Worm (Caenorhabditis elegans) whole organism, L4 larva: ENCODE data around the gene cdh-9.

Experiments used
- F44E2.7 ChIP-seq: fragments of 200-800 bp; sonication (Bioruptor generic); IDR thresholded peaks from 2 replicates; pipeline ENCODE4 v2.1.2; 2022; ENCODE audit warnings: missing genetic modification characterization, missing compliant biosample characterization
- R02D3.7 ChIP-seq: fragments of 150-350 bp; sonication (generic microtip); optimal IDR thresholded peaks from 3 replicates; lab custom pipeline; 2014; ENCODE audit warnings: missing biosample characterization, missing genetic modification characterization
- T26A8.4 ChIP-seq: fragments of 200-800 bp; sonication (Bioruptor generic); IDR thresholded peaks from 2 replicates; pipeline ENCODE4 v1.3.6; 2022; ENCODE audit warnings: missing genetic modification characterization, missing compliant biosample characterization
- Y105C5A.15 ChIP-seq: fragments of 200-800 bp; sonication (Bioruptor generic); IDR thresholded peaks from 2 replicates; pipeline ENCODE4 v1.3.6; 2022; ENCODE audit warnings: missing genetic modification characterization, missing compliant biosample characterization
- Y48G9A.11 ChIP-seq: fragments of 200-800 bp; sonication (Bioruptor generic); IDR thresholded peaks from 2 replicates; pipeline ENCODE4 v1.3.6; 2022; ENCODE audit warnings: missing genetic modification reagents, missing genetic modification characterization, missing compliant biosample characterization
- ZK337.2 ChIP-seq: fragments of 200-800 bp; sonication (Bioruptor generic); IDR thresholded peaks from 2 replicates; pipeline ENCODE4 v1.3.6; 2022; ENCODE audit warnings: missing genetic modification reagents, missing genetic modification characterization, missing compliant biosample characterization
- ZK546.5 ChIP-seq, 2 experiments: sonication (generic microtip); optimal IDR thresholded peaks; 2 replicates each; lab custom pipeline; 2017; ENCODE audit warnings: missing biosample characterization in 2 of 2, missing genetic modification characterization in 2 of 2
- aha-1 ChIP-seq: fragments of 150-350 bp; peaks from one replicate; lab custom pipeline; 2014; ENCODE audit warnings: missing biosample characterization, missing genetic modification characterization
- ama-1 ChIP-seq: fragments of 150-350 bp; optimal IDR thresholded peaks from 2 replicates; lab custom pipeline; 2014; ENCODE audit warnings: inconsistent platforms, mixed read lengths
- ceh-28 ChIP-seq: fragments of 150-350 bp; optimal IDR thresholded peaks from 2 replicates; lab custom pipeline; 2014; ENCODE audit warnings: missing biosample characterization, missing genetic modification reagents, missing genetic modification characterization
- ceh-32 ChIP-seq: sonication (generic microtip); optimal IDR thresholded peaks from 2 replicates; lab custom pipeline; 2016; ENCODE audit warnings: mild to moderate bottlenecking, missing genetic modification characterization, missing compliant biosample characterization; ENCODE audit not compliant: poor library complexity
- ceh-44 ChIP-seq: fragments of 200-800 bp; sonication (Bioruptor generic); IDR thresholded peaks from 2 replicates; pipeline ENCODE4 v1.3.6; 2022; ENCODE audit warnings: missing genetic modification reagents, missing genetic modification characterization, missing compliant biosample characterization
- ceh-82 ChIP-seq: sonication (generic microtip); optimal IDR thresholded peaks from 2 replicates; lab custom pipeline; 2017; ENCODE audit warnings: missing biosample characterization, missing genetic modification characterization
- daf-12 ChIP-seq: fragments of 150-350 bp; optimal IDR thresholded peaks from 2 replicates; lab custom pipeline; 2014; ENCODE audit warnings: missing biosample characterization, missing genetic modification reagents, missing genetic modification characterization
- dmd-9 ChIP-seq: fragments of 200-800 bp; sonication (Bioruptor generic); IDR thresholded peaks from 2 replicates; pipeline ENCODE4 v1.3.6; 2022; ENCODE audit warnings: missing genetic modification reagents, missing genetic modification characterization, missing compliant biosample characterization
- duxl-1 ChIP-seq: sonication (generic microtip); optimal IDR thresholded peaks from 2 replicates; lab custom pipeline; 2016; ENCODE audit warnings: mild to moderate bottlenecking, missing genetic modification characterization, moderate library complexity, missing compliant biosample characterization; ENCODE audit not compliant: poor library complexity
- egl-27 ChIP-seq: sonication (generic microtip); optimal IDR thresholded peaks from 3 replicates; lab custom pipeline; 2017; ENCODE audit warnings: missing biosample characterization, missing genetic modification reagents, missing genetic modification characterization
- fos-1 ChIP-seq: fragments of 150-350 bp; optimal IDR thresholded peaks from 2 replicates; lab custom pipeline; 2014; ENCODE audit warnings: missing biosample characterization, missing genetic modification characterization
- lin-29 ChIP-seq: fragments of 200-800 bp; sonication (Bioruptor generic); IDR thresholded peaks from 2 replicates; pipeline ENCODE4 v1.3.6; 2022; ENCODE audit warnings: missing genetic modification reagents, missing genetic modification characterization, missing compliant biosample characterization
- lin-39 ChIP-seq: fragments of 150-350 bp; optimal IDR thresholded peaks from 2 replicates; lab custom pipeline; 2014; ENCODE audit warnings: missing biosample characterization, missing genetic modification reagents, missing genetic modification characterization
- lir-3 ChIP-seq: sonication (generic microtip); optimal IDR thresholded peaks from 2 replicates; lab custom pipeline; 2016; ENCODE audit warnings: mild to moderate bottlenecking, missing genetic modification characterization, missing compliant biosample characterization
- madf-9 ChIP-seq: fragments of 200-800 bp; sonication (Bioruptor generic); conservative IDR thresholded peaks from 2 replicates; pipeline ENCODE4 v1.3.6; 2022; ENCODE audit warnings: missing genetic modification reagents, missing genetic modification characterization, missing compliant biosample characterization
- mes-2 ChIP-seq: sonication (generic microtip); optimal IDR thresholded peaks from 2 replicates; lab custom pipeline; 2016; ENCODE audit warnings: missing genotype, mild to moderate bottlenecking, missing genetic modification characterization, missing compliant biosample characterization; ENCODE audit not compliant: poor library complexity, severe bottlenecking
- nhr-102 ChIP-seq: sonication (generic microtip); optimal IDR thresholded peaks from 2 replicates; lab custom pipeline; 2016; ENCODE audit warnings: mild to moderate bottlenecking, missing genetic modification characterization, moderate library complexity, missing compliant biosample characterization
- nhr-25 ChIP-seq: sonication (generic microtip); optimal IDR thresholded peaks from 2 replicates; lab custom pipeline; 2017; ENCODE audit warnings: missing genetic modification characterization, mild to moderate bottlenecking, missing compliant biosample characterization, antibody characterized with exemption, moderate library complexity, borderline replicate concordance; ENCODE audit not compliant: insufficient read depth
- nhr-28 ChIP-seq: fragments of 150-350 bp; optimal IDR thresholded peaks from 2 replicates; lab custom pipeline; 2014; ENCODE audit warnings: missing biosample characterization, missing genetic modification characterization
- nhr-41 ChIP-seq: fragments of 200-800 bp; sonication (Bioruptor generic); IDR thresholded peaks from 2 replicates; pipeline ENCODE4 v1.3.6; 2022; ENCODE audit warnings: missing genetic modification reagents, missing genetic modification characterization, missing compliant biosample characterization
- php-3 ChIP-seq: fragments of 200-800 bp; sonication (Bioruptor generic); IDR thresholded peaks from 2 replicates; pipeline ENCODE4 v1.3.6; 2022; ENCODE audit warnings: missing genetic modification reagents, missing genetic modification characterization, missing compliant biosample characterization
- set-16 ChIP-seq: fragments of 200-800 bp; sonication (Bioruptor generic); IDR thresholded peaks from 2 replicates; pipeline ENCODE4 v1.3.6; 2022; ENCODE audit warnings: missing genetic modification reagents, missing genetic modification characterization, missing compliant biosample characterization
- skn-1 ChIP-seq: fragments of 150-350 bp; optimal IDR thresholded peaks from 2 replicates; lab custom pipeline; 2014; ENCODE audit warnings: missing biosample characterization, missing genetic modification characterization
- spr-1 ChIP-seq: sonication (generic microtip); optimal IDR thresholded peaks from 2 replicates; lab custom pipeline; 2016; ENCODE audit warnings: mild to moderate bottlenecking, missing genetic modification characterization, missing compliant biosample characterization
- spr-3 ChIP-seq: fragments of 200-800 bp; sonication (Bioruptor generic); optimal IDR thresholded peaks from 2 replicates; lab custom pipeline; 2018; ENCODE audit warnings: mild to moderate bottlenecking, missing genetic modification characterization, missing compliant biosample characterization
- unc-62 ChIP-seq, 3 experiments: fragments of 150-350 bp in 1 of 3; sonication (generic microtip); optimal IDR thresholded peaks in 2 of 3; peaks in 1 of 3; 1 replicate in 1 of 3; 2 replicates in 2 of 3; lab custom pipeline; 2014 to 2017; ENCODE audit warnings: missing biosample characterization in 3 of 3, missing genetic modification characterization in 3 of 3, missing genetic modification reagents in 3 of 3, missing genotype in 1 of 3
- zfp-2 ChIP-seq: sonication (generic microtip); optimal IDR thresholded peaks from 2 replicates; lab custom pipeline; 2016; ENCODE audit warnings: mild to moderate bottlenecking, missing genetic modification characterization, missing compliant biosample characterization
- zip-11 ChIP-seq: fragments of 200-800 bp; sonication (Bioruptor generic); IDR thresholded peaks from 2 replicates; pipeline ENCODE4 v1.3.6; 2022; ENCODE audit warnings: missing genetic modification characterization, missing compliant biosample characterization
- zip-2 ChIP-seq: fragments of 150-350 bp; optimal IDR thresholded peaks from 2 replicates; lab custom pipeline; 2014; ENCODE audit warnings: missing biosample characterization, missing genetic modification characterization
- ztf-11 ChIP-seq: fragments of 150-350 bp; optimal IDR thresholded peaks from 2 replicates; lab custom pipeline; 2014; ENCODE audit warnings: missing biosample characterization, missing genetic modification characterization

The cdh-9 gene

DNA sequence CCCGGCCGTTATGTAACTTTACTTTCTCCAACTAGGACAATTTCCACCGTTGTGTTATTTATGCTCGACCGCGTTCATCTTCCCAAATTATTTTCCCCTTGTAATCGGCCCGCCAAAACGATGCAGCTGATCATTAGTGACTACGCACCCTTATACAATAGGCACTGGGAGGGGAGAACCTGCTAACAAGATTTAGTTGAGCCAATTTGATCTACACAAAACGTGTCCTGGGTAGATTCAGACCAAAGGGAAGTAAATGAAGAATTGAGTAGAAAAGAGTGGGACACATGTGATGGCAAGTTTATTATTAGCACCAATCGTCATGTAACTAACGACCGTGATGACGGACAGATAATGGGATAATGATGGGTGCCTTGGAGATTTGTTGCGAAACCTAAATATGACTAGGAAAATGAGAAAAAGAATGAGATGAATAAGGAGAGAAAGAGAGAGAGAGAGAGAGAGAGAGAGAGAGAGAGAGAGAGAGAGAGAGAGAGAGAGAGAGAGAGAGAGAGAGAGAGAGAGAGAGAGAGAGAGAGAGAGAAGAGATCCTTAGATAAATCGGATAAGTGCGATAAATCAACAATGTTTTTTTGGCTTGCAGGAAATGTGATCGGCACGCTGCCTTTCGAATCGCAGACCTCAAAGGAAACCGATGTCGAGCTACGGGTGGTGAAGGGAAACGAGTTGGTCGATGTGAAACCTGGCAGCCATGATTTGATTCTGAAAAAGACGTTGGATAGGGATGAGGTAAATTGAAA, 671 bp downstream of the cdh-9 start:
- TF ChIP-seq set-16 (GFP tag; lab: Robert Waterston, UW): peak; percentile 45; the same call in 1 of the 2 replicates
- TF ChIP-seq zip-11 (GFP tag; lab: Robert Waterston, UW): no peak
- TF ChIP-seq, all 104 proteins: peak for 1

DNA sequence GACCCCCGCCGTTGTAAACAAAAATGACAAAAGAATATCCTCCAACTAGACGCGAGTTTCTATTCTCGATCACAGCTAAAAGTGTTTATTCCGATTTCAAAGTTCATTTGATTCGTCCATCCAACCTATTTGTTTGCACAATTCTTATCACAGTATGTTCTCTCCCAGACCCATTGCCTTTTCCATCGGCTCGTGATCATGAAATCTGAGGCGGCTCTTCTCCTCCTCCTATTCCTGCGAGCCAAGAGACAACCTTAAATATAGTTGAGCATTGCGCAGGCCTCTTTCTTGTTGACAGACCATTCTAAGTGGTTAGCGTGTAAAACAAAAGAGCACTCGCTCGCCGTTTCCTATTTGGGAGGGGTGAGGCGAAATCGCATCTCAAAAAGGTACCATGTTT, 1.9 kb downstream of the cdh-9 start:
- TF ChIP-seq ceh-32 (tag; lab: Kevin White, UChicago) (no peak), aha-1 (tag; lab: Kevin White, UChicago) (peak; percentile 18), nhr-25 (no peak), nhr-102 (tag; lab: Kevin White, UChicago) (no peak), lin-39 (no peak), unc-62 (GFP tag; optimal IDR thresholded peaks at IDR 0.05 in 1 of 2; lab: Kevin White, UChicago) (peak in 1 of 2 experiments; percentile 98), unc-62 (tag; optimal IDR thresholded peaks at IDR 0.05; lab: Kevin White, UChicago) (no peak)

DNA sequence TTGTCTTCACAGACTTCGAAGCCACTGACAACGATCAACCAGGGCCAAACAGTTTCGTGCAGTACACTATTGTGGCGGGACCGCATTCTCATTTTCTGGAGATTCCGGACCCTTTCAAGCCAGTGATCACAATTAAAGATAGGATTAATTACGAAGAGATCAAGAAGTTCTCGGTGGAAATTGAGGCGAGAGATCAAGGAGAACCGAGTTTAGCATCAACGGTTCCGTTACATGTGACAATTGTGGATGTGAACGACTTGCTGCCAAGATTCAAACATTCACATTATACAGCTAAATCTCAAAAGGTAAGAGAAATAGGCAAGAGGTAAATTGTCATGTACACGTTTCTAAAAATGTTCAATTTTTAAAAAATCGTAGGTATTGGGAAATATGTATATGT, 2.8 kb downstream of the cdh-9 start:
- TF ChIP-seq egl-27: no peak
- TF ChIP-seq unc-62 (GFP tag; optimal IDR thresholded peaks at IDR 0.05 in 1 of 2; lab: Kevin White, UChicago): peak in 1 of 2 experiments; percentile 93
- TF ChIP-seq unc-62 (tag; optimal IDR thresholded peaks at IDR 0.05; lab: Kevin White, UChicago): no peak
- TF ChIP-seq, all 104 proteins: peak for 1

DNA sequence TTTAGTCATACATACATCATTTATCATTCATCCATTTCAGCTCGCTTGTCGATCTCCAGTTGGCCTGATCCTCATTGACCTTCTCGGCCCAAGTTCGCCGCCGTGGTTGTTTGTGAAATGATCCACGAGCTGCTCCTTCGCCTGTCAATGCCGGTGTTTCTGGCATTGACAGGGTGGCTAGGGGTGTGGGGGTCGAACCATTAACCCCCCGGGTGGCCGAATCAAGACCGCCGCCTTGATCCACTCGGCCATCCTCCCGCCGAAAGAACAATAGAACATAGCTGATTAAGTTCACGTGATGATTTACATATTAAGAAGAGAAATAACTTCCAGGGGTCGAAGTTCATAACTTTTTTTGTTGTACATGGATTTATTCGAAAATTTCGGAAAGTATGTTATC, 7.4 kb downstream of the cdh-9 start, which contains the start of gene F59C12.4:
F59C12.4 (minus strand) TSS at position 166 of the 400 bp plus-strand sequence.
- TF ChIP-seq ceh-44 (GFP tag; lab: Robert Waterston, UW): peak; percentile 23; the same call in 1 of the 2 replicates
- TF ChIP-seq set-16 (GFP tag; lab: Robert Waterston, UW): peak; percentile 83
- TF ChIP-seq mes-2: peak; percentile 3
- no peak for TF ChIP-seq zfp-2 (tag; lab: Kevin White, UChicago)
- TF ChIP-seq, all 104 proteins: peak for 3

DNA sequence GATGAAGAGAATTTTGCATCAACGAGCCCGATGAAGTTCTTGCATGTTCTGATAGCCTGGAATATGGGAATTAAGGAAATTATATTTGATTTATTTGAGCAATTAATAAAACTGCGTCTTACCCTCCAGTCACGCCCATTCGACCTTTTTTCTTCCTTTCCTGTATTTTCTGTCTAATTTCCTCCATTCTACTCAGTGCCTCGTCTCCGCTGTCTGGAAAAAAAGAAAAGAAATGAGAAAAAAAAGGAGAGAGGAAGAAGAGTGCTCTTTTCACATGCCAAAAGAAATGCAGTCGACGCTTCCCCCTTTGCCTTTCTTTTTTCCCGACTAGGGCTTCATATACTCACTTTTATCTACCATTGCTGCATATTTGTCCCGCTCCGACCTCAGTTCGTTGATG, 9.1 kb downstream of the cdh-9 start:
- TF ChIP-seq T26A8.4 (GFP tag; lab: Robert Waterston, UW) (no peak), unc-62 (GFP tag; optimal IDR thresholded peaks at IDR 0.05 in 1 of 2; lab: Kevin White, UChicago) (peak in 1 of 2 experiments; percentile 77), unc-62 (tag; optimal IDR thresholded peaks at IDR 0.05; lab: Kevin White, UChicago) (no peak), aha-1 (tag; lab: Kevin White, UChicago) (peak; percentile 90), ZK546.5 (tag; optimal IDR thresholded peaks at IDR 0.05; lab: Kevin White, UChicago) (no peak)
- TF ChIP-seq, all 104 proteins: peak for 2

DNA sequence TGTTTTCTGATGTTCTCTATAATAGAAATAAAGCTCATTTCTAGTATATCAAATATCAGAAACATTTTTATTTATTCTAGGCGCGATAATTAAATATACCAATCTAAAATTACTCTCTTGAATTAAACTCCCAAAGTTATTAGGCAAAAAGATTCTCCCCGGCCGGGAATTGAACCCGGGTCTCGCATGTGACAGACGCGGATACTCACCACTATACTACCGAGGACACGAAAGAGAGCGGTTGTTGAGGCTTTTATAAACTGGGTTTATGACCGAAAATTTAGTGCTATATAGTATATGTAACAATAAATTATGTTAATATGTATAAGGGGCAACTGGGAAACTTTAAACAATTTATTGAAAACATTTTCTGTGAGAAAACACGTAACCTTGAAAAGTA, 9.5 kb downstream of the cdh-9 start:
- TF ChIP-seq lir-3 (tag; lab: Kevin White, UChicago) (peak; percentile 74), zfp-2 (tag; lab: Kevin White, UChicago) (peak; percentile 46), nhr-28 (peak; percentile 15), nhr-102 (tag; lab: Kevin White, UChicago) (peak; percentile 69), ztf-11 (no peak), R02D3.7 (tag; lab: Kevin White, UChicago) (no peak), F44E2.7 (GFP tag; lab: Robert Waterston, UW) (0 out of 2 replicates have a peak, but pooled peaks have one; percentile 57), spr-3 (GFP tag; lab: Kevin White, UChicago) (peak; percentile 56), ama-1 (lab: Kevin White, UChicago) (no peak), madf-9 (GFP tag; lab: Robert Waterston, UW) (peak; percentile 56; the same call in 1 of the 2 replicates), dmd-9 (GFP tag; lab: Robert Waterston, UW) (peak; percentile 49; the same call in 1 of the 2 replicates), ceh-82 (tag; lab: Kevin White, UChicago) (no peak), daf-12 (tag; lab: Kevin White, UChicago) (no peak), skn-1 (no peak), ceh-44 (GFP tag; lab: Robert Waterston, UW) (0 out of 2 replicates have a peak, but pooled peaks have one; percentile 3), php-3 (GFP tag; lab: Robert Waterston, UW) (peak; percentile 47; the same call in 1 of the 2 replicates), lin-29 (GFP tag; lab: Robert Waterston, UW) (no peak), zip-2 (no peak), nhr-41 (GFP tag; lab: Robert Waterston, UW) (no peak), Y48G9A.11 (GFP tag; lab: Robert Waterston, UW) (no peak), ZK546.5 (tag; optimal IDR thresholded peaks at IDR 0.05; lab: Kevin White, UChicago) (no peak), duxl-1 (tag; lab: Kevin White, UChicago) (peak; percentile 88), Y105C5A.15 (GFP tag; lab: Robert Waterston, UW) (peak; percentile 56; the same call in 1 of the 2 replicates), spr-1 (tag; lab: Kevin White, UChicago) (peak; percentile 52), fos-1 (tag; lab: Kevin White, UChicago) (no peak), ceh-28 (tag; lab: Kevin White, UChicago) (no peak), ZK337.2 (GFP tag; lab: Robert Waterston, UW) (0 out of 2 replicates have a peak, but pooled peaks have one; percentile 48)
